Worm (Caenorhabditis elegans) whole organism, L1 larva: Measurements from ENCODE around the gene mtm-3.

Experiments used
- F16B12.6 ChIP-seq: fragments of 150-350 bp; optimal IDR thresholded peaks from 2 replicates; lab custom pipeline; 2014; ENCODE audit warnings: missing biosample characterization, missing genetic modification characterization
- aly-2 ChIP-seq: fragments of 150-350 bp; optimal IDR thresholded peaks from 2 replicates; lab custom pipeline; 2014; ENCODE audit warnings: missing biosample characterization, missing genetic modification characterization
- ama-1 ChIP-seq: fragments of 150-350 bp; optimal IDR thresholded peaks from 2 replicates; lab custom pipeline; 2014
- lir-3 ChIP-seq: sonication (generic microtip); optimal IDR thresholded peaks from 2 replicates; lab custom pipeline; 2016; ENCODE audit warnings: mild to moderate bottlenecking, missing genetic modification characterization, moderate library complexity, missing compliant biosample characterization; ENCODE audit not compliant: poor library complexity
- mab-9 ChIP-seq: fragments of 200-800 bp; sonication (Bioruptor generic); IDR thresholded peaks from 2 replicates; pipeline ENCODE4 v1.3.6; 2022; ENCODE audit warnings: missing genetic modification reagents, missing genetic modification characterization, missing compliant biosample characterization
- mdl-1 ChIP-seq, 2 experiments: fragments of 150-350 bp; optimal IDR thresholded peaks; 2 replicates each; lab custom pipeline; 2014 to 2017; ENCODE audit warnings: missing biosample characterization in 2 of 2, missing genetic modification characterization in 2 of 2, inconsistent platforms in 1 of 2
- mep-1 ChIP-seq: fragments of 150-350 bp; optimal IDR thresholded peaks from 2 replicates; lab custom pipeline; 2014; ENCODE audit warnings: missing biosample characterization, missing genetic modification characterization
- nhr-12 ChIP-seq: sonication (generic microtip); optimal IDR thresholded peaks from 2 replicates; lab custom pipeline; 2017; ENCODE audit warnings: missing biosample characterization, missing genetic modification characterization
- nhr-84 ChIP-seq: sonication (generic microtip); optimal IDR thresholded peaks from 2 replicates; lab custom pipeline; 2017; ENCODE audit warnings: missing biosample characterization, missing genetic modification characterization
- skn-1 ChIP-seq: fragments of 150-350 bp; optimal IDR thresholded peaks from 2 replicates; lab custom pipeline; 2014; ENCODE audit warnings: missing biosample characterization, missing genetic modification characterization
- unc-98 ChIP-seq: fragments of 200-800 bp; sonication (Bioruptor generic); IDR thresholded peaks from 2 replicates; pipeline ENCODE4 v1.3.6; 2022; ENCODE audit warnings: missing genetic modification characterization, missing compliant biosample characterization
- zag-1 ChIP-seq: fragments of 150-350 bp; optimal IDR thresholded peaks from 2 replicates; lab custom pipeline; 2014; ENCODE audit warnings: missing biosample characterization, missing genetic modification characterization

ce11 chrIII:3807590-3807989 lies 7.3 kb upstream of the mtm-3 start:
- TF ChIP-seq zag-1 = no peak
- TF ChIP-seq nhr-84 = no peak
- TF ChIP-seq mdl-1 (tag; optimal IDR thresholded peaks at IDR 0.05; lab: Kevin White, UChicago) = no peak
- no peak for TF ChIP-seq aly-2 (tag; lab: Kevin White, UChicago)
- TF ChIP-seq mep-1 (tag; lab: Kevin White, UChicago) = no peak
- TF ChIP-seq F16B12.6 (tag; lab: Kevin White, UChicago) = no peak
- no peak for TF ChIP-seq lir-3 (tag; lab: Kevin White, UChicago)
- TF ChIP-seq nhr-12 (tag; lab: Kevin White, UChicago) = no peak
- TF ChIP-seq ama-1 (lab: Kevin White, UChicago) = no peak
- TF ChIP-seq mab-9 (GFP tag; lab: Robert Waterston, UW) = no peak
- TF ChIP-seq unc-98 = no peak
- no peak for TF ChIP-seq skn-1 (tag; lab: Kevin White, UChicago)
